Worm (Caenorhabditis elegans) whole organism, L1 larva: ENCODE measurements around the gene C33H5.1.
A peak's percentile ranks its signal among the peaks of the same experiment; 100 is the strongest.

Source experiments
- C04F5.9 ChIP-seq: sonication (generic microtip); optimal IDR thresholded peaks from 2 replicates; lab custom pipeline; 2016; ENCODE audit warnings: missing genetic modification characterization, missing compliant biosample characterization
- C16A3.4 ChIP-seq: fragments of 150-350 bp; optimal IDR thresholded peaks from 2 replicates; lab custom pipeline; 2014; ENCODE audit warnings: missing biosample characterization, missing genetic modification characterization
- C34B4.2 ChIP-seq: sonication (generic microtip); optimal IDR thresholded peaks from 2 replicates; lab custom pipeline; 2017; ENCODE audit warnings: mild to moderate bottlenecking, missing genetic modification characterization, missing compliant biosample characterization
- F16B12.6 ChIP-seq: fragments of 150-350 bp; optimal IDR thresholded peaks from 2 replicates; lab custom pipeline; 2014; ENCODE audit warnings: missing biosample characterization, missing genetic modification characterization
- Y116A8C.19 ChIP-seq: sonication (generic microtip); optimal IDR thresholded peaks from 2 replicates; lab custom pipeline; 2016; ENCODE audit warnings: missing compliant biosample characterization, missing genetic modification characterization, borderline replicate concordance
- ama-1 ChIP-seq: fragments of 150-350 bp; optimal IDR thresholded peaks from 2 replicates; lab custom pipeline; 2014
- blmp-1 ChIP-seq: fragments of 150-350 bp; optimal IDR thresholded peaks from 2 replicates; lab custom pipeline; 2014; ENCODE audit warnings: missing biosample characterization, missing genetic modification characterization
- ceh-63 ChIP-seq: fragments of 200-800 bp; sonication (Bioruptor generic); optimal IDR thresholded peaks from 2 replicates; lab custom pipeline; 2018; ENCODE audit warnings: mild to moderate bottlenecking, missing genetic modification characterization, missing compliant biosample characterization
- ceh-88 ChIP-seq: fragments of 200-800 bp; sonication (Bioruptor generic); IDR thresholded peaks from 2 replicates; pipeline ENCODE4 v1.3.6; 2022; ENCODE audit warnings: missing genetic modification characterization, missing compliant biosample characterization
- ceh-90 ChIP-seq: sonication (generic microtip); optimal IDR thresholded peaks from 2 replicates; lab custom pipeline; 2016; ENCODE audit warnings: missing genetic modification characterization, missing compliant biosample characterization
- dpl-1 ChIP-seq, 3 experiments: fragments of 150-350 bp in 2 of 3; sonication (generic microtip) in 1 of 3; optimal IDR thresholded peaks; 2 replicates each; lab custom pipeline; 2014 to 2017; ENCODE audit warnings: missing biosample characterization in 3 of 3, missing genetic modification characterization in 3 of 3, missing genetic modification reagents in 3 of 3
- efl-1 ChIP-seq, 4 experiments: fragments of 150-350 bp; optimal IDR thresholded peaks in 3 of 4; peaks in 1 of 4; 1 replicate in 1 of 4; 2 replicates in 3 of 4; lab custom pipeline; 2014; ENCODE audit warnings: missing biosample characterization in 2 of 4, missing genetic modification characterization in 2 of 4, missing genetic modification reagents in 2 of 4
- efl-3 ChIP-seq: fragments of 200-800 bp; sonication (Bioruptor generic); optimal IDR thresholded peaks from 2 replicates; lab custom pipeline; 2018; ENCODE audit warnings: mild to moderate bottlenecking, missing genetic modification characterization, missing compliant biosample characterization
- egl-27 ChIP-seq, 2 experiments: fragments of 150-350 bp in 1 of 2; sonication (generic microtip); optimal IDR thresholded peaks; 3 replicates each; lab custom pipeline; 2017 to 2018; ENCODE audit warnings: missing biosample characterization in 2 of 2, missing genetic modification characterization in 2 of 2, missing genetic modification reagents in 2 of 2
- elt-3 ChIP-seq, 6 experiments: fragments of 150-350 bp in 1 of 6; sonication (generic microtip); optimal IDR thresholded peaks; 2 replicates each; lab custom pipeline; 2017 to 2018; ENCODE audit warnings: missing biosample characterization in 6 of 6, missing genetic modification characterization in 6 of 6, inconsistent platforms in 1 of 6
- fkh-10 ChIP-seq: sonication (generic microtip); optimal IDR thresholded peaks from 2 replicates; lab custom pipeline; 2017; ENCODE audit warnings: missing biosample characterization, missing genetic modification reagents, missing genetic modification characterization
- fkh-4 ChIP-seq: sonication (generic microtip); optimal IDR thresholded peaks from 2 replicates; lab custom pipeline; 2016; ENCODE audit warnings: missing compliant biosample characterization, missing genetic modification characterization, borderline replicate concordance
- fos-1 ChIP-seq: fragments of 150-350 bp; optimal IDR thresholded peaks from 2 replicates; lab custom pipeline; 2014; ENCODE audit warnings: missing biosample characterization, missing genetic modification characterization
- grh-1 ChIP-seq: fragments of 200-800 bp; sonication (Bioruptor generic); IDR thresholded peaks from 2 replicates; pipeline ENCODE4 v1.3.6; 2022; ENCODE audit warnings: missing genetic modification reagents, missing genetic modification characterization, missing compliant biosample characterization
- hpl-2 ChIP-seq: fragments of 150-350 bp; optimal IDR thresholded peaks from 2 replicates; lab custom pipeline; 2014; ENCODE audit warnings: missing biosample characterization, missing genetic modification reagents, missing genetic modification characterization
- irx-1 ChIP-seq: sonication (generic microtip); optimal IDR thresholded peaks from 2 replicates; lab custom pipeline; 2016; ENCODE audit warnings: missing genetic modification characterization, missing compliant biosample characterization
- lin-13 ChIP-seq: fragments of 150-350 bp; optimal IDR thresholded peaks from 2 replicates; lab custom pipeline; 2014; ENCODE audit warnings: missing biosample characterization, missing genetic modification reagents, missing genetic modification characterization
- lin-14 ChIP-seq: fragments of 200-800 bp; sonication (Bioruptor generic); optimal IDR thresholded peaks from 2 replicates; lab custom pipeline; 2018; ENCODE audit warnings: mild to moderate bottlenecking, missing genetic modification characterization, moderate library complexity, missing compliant biosample characterization
- lin-15B ChIP-seq: fragments of 150-350 bp; sonication (generic microtip); optimal IDR thresholded peaks from 3 replicates; lab custom pipeline; 2014; ENCODE audit warnings: missing biosample characterization, missing genetic modification characterization
- lin-35 ChIP-seq, 2 experiments: fragments of 150-350 bp; optimal IDR thresholded peaks; 2 replicates each; lab custom pipeline; 2014; ENCODE audit warnings: missing biosample characterization in 2 of 2, missing genetic modification characterization in 2 of 2, missing genetic modification reagents in 2 of 2
- lsy-2 ChIP-seq, 2 experiments: fragments of 150-350 bp; optimal IDR thresholded peaks; 2 replicates each; lab custom pipeline; 2014; ENCODE audit warnings: missing biosample characterization in 2 of 2, missing genetic modification characterization in 2 of 2
- mdl-1 ChIP-seq, 2 experiments: fragments of 150-350 bp; optimal IDR thresholded peaks; 2 replicates each; lab custom pipeline; 2014 to 2017; ENCODE audit warnings: missing biosample characterization in 2 of 2, missing genetic modification characterization in 2 of 2, inconsistent platforms in 1 of 2
- mef-2 ChIP-seq: fragments of 150-350 bp; optimal IDR thresholded peaks from 2 replicates; lab custom pipeline; 2014; ENCODE audit warnings: missing biosample characterization, missing genetic modification characterization
- mep-1 ChIP-seq: fragments of 150-350 bp; optimal IDR thresholded peaks from 2 replicates; lab custom pipeline; 2014; ENCODE audit warnings: missing biosample characterization, missing genetic modification characterization
- nhr-11 ChIP-seq: fragments of 150-350 bp; optimal IDR thresholded peaks from 2 replicates; lab custom pipeline; 2014; ENCODE audit warnings: missing biosample characterization, missing genetic modification characterization
- nhr-47 ChIP-seq: sonication (generic microtip); optimal IDR thresholded peaks from 2 replicates; lab custom pipeline; 2016; ENCODE audit warnings: mild to moderate bottlenecking, missing genetic modification characterization, moderate library complexity, missing compliant biosample characterization
- nhr-76 ChIP-seq: sonication (generic microtip); optimal IDR thresholded peaks from 2 replicates; lab custom pipeline; 2017; ENCODE audit warnings: missing biosample characterization, missing genetic modification characterization
- nhr-84 ChIP-seq: sonication (generic microtip); optimal IDR thresholded peaks from 2 replicates; lab custom pipeline; 2017; ENCODE audit warnings: missing biosample characterization, missing genetic modification characterization
- nhr-85 ChIP-seq: sonication (generic microtip); peaks from one replicate; lab custom pipeline; 2016; ENCODE audit warnings: missing genetic modification characterization, inconsistent platforms, missing compliant biosample characterization
- nhr-90 ChIP-seq: sonication (generic microtip); optimal IDR thresholded peaks from 2 replicates; lab custom pipeline; 2016; ENCODE audit warnings: mild to moderate bottlenecking, missing genetic modification characterization, missing compliant biosample characterization; ENCODE audit not compliant: poor library complexity
- pag-3 ChIP-seq: sonication (generic microtip); optimal IDR thresholded peaks from 2 replicates; lab custom pipeline; 2017; ENCODE audit warnings: missing genetic modification characterization, mild to moderate bottlenecking, missing compliant biosample characterization, antibody characterized with exemption, borderline replicate concordance; ENCODE audit not compliant: insufficient read depth
- pqm-1 ChIP-seq: sonication (generic microtip); optimal IDR thresholded peaks from 3 replicates; lab custom pipeline; 2017; ENCODE audit warnings: missing biosample characterization, missing genetic modification characterization
- rnt-1 ChIP-seq: sonication (generic microtip); optimal IDR thresholded peaks from 2 replicates; lab custom pipeline; 2016; ENCODE audit warnings: mild to moderate bottlenecking, missing genetic modification characterization, moderate library complexity, missing compliant biosample characterization
- snu-23 ChIP-seq: sonication (generic microtip); optimal IDR thresholded peaks from 2 replicates; lab custom pipeline; 2016; ENCODE audit warnings: missing genetic modification characterization, missing compliant biosample characterization
- sptf-1 ChIP-seq: fragments of 150-350 bp; optimal IDR thresholded peaks from 2 replicates; lab custom pipeline; 2014; ENCODE audit warnings: missing biosample characterization, missing genetic modification characterization
- swsn-7 ChIP-seq: sonication (generic microtip); optimal IDR thresholded peaks from 2 replicates; lab custom pipeline; 2016; ENCODE audit warnings: missing genetic modification characterization, missing compliant biosample characterization
- tbx-2 ChIP-seq: sonication (generic microtip); optimal IDR thresholded peaks from 2 replicates; lab custom pipeline; 2016; ENCODE audit warnings: missing genetic modification characterization, missing compliant biosample characterization
- tlp-1 ChIP-seq: fragments of 150-350 bp; optimal IDR thresholded peaks from 2 replicates; lab custom pipeline; 2014; ENCODE audit warnings: missing biosample characterization, missing genetic modification characterization
- unc-86 ChIP-seq: sonication (generic microtip); optimal IDR thresholded peaks from 2 replicates; lab custom pipeline; 2016; ENCODE audit warnings: missing genetic modification characterization, missing compliant biosample characterization
- unc-98 ChIP-seq: fragments of 200-800 bp; sonication (Bioruptor generic); IDR thresholded peaks from 2 replicates; pipeline ENCODE4 v1.3.6; 2022; ENCODE audit warnings: missing genetic modification characterization, missing compliant biosample characterization
- vab-15 ChIP-seq: sonication (generic microtip); optimal IDR thresholded peaks from 2 replicates; lab custom pipeline; 2017; ENCODE audit warnings: missing genotype, mild to moderate bottlenecking, missing genetic modification characterization, missing compliant biosample characterization
- xbp-1 ChIP-seq: sonication (generic microtip); optimal IDR thresholded peaks from 2 replicates; lab custom pipeline; 2016; ENCODE audit warnings: missing genetic modification characterization, missing compliant biosample characterization
- ztf-4 ChIP-seq: fragments of 150-350 bp; optimal IDR thresholded peaks from 2 replicates; lab custom pipeline; 2014; ENCODE audit warnings: missing biosample characterization, missing genetic modification characterization

C33H5.1 gene

DNA sequence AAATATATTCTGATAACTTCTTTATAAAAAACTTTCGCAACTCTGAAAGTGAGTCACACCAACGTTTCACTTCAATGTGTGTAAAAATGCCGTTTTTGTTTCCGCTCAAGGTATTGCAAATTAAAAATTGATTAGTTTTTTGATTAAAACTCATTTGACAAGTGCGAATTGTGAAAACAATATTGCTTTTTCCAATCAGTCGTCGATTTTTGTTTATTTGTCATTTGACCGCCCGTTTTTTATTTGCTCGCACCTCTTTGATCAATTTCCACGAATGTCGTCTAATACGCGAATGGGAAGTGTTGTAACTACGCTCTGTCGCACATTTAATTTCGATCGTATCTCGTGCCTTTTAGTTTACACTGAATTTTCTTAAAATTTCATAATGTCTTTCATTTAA is 21.4 kb downstream of the C33H5.1 start, which contains the start of gene mvb-12 (continued):
- TF ChIP-seq lin-14 (GFP tag; lab: Kevin White, UChicago), result peak; percentile 77
- TF ChIP-seq unc-98 (GFP tag; lab: Robert Waterston, UW), result no peak
- no peak for TF ChIP-seq rnt-1 (tag; lab: Kevin White, UChicago)
- no peak for TF ChIP-seq F16B12.6 (tag; lab: Kevin White, UChicago)
- no peak for TF ChIP-seq nhr-76
- TF ChIP-seq tlp-1 (tag; lab: Kevin White, UChicago), result no peak
- no peak for TF ChIP-seq ztf-4 (tag; lab: Kevin White, UChicago)
- TF ChIP-seq pag-3 (tag; lab: Kevin White, UChicago), result no peak
- TF ChIP-seq fkh-4 (tag; lab: Kevin White, UChicago), result no peak
- TF ChIP-seq lin-15B (tag; lab: Kevin White, UChicago), result peak; percentile 5
- no peak for TF ChIP-seq tbx-2 (tag; lab: Kevin White, UChicago)
- no peak for TF ChIP-seq ama-1 (lab: Kevin White, UChicago)
- TF ChIP-seq, all 84 proteins: peak for 15

DNA sequence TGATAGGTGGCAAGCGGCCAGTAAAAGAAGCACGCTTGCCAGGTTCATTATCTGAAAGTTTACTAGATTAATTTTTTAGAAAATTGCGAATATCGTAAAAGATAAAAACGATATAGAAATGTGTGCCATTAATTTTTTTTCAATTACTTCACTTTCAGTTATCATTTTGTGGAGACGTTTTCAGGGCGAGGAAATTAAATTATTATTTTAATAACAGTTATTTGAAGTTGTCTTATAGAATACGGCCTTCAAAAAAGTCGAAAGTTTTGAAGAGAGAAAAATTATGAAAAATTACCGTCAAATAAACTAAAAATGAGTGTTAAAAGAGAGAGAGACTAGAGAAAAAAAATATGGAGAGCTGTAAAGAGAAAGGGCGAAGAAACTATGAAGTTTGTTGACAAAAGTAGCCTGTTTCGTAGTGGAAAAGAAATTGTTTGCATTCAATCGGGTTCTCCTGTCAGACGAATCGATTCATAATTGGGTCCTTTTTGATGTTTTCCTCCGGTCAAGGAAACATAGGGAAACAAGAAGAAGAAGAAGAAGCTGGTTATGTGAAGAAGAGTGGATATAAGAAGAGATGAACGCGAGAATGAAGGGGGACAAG is 26.0 kb downstream of the C33H5.1 start, which contains the start of gene erp-44.2:
erp-44.2 (minus strand) TSS at position 51 of the 604 bp plus-strand sequence.
- TF ChIP-seq Y116A8C.19 (tag; lab: Kevin White, UChicago), result no peak
- TF ChIP-seq dpl-1 (GFP tag; optimal IDR thresholded peaks at IDR 0.05; lab: Kevin White, UChicago), result no peak
- TF ChIP-seq C34B4.2, result no peak
- no peak for TF ChIP-seq lsy-2 (tag; optimal IDR thresholded peaks at IDR 0.05; lab: Kevin White, UChicago)
- no peak for TF ChIP-seq lin-13
- TF ChIP-seq sptf-1 (tag; lab: Kevin White, UChicago), result no peak
- TF ChIP-seq pqm-1 (tag; lab: Kevin White, UChicago), result no peak
- no peak for TF ChIP-seq fkh-10 (GFP tag; lab: Kevin White, UChicago)
- no peak for TF ChIP-seq vab-15 (tag; lab: Kevin White, UChicago)
- no peak for TF ChIP-seq tbx-2 (tag; lab: Kevin White, UChicago)
- no peak for TF ChIP-seq hpl-2 (GFP tag; lab: Kevin White, UChicago)
- no peak for TF ChIP-seq C04F5.9 (tag; lab: Kevin White, UChicago)
- TF ChIP-seq ceh-90 (tag; lab: Kevin White, UChicago), result no peak
- TF ChIP-seq ama-1 (lab: Kevin White, UChicago), result no peak
- TF ChIP-seq efl-3, result no peak

DNA sequence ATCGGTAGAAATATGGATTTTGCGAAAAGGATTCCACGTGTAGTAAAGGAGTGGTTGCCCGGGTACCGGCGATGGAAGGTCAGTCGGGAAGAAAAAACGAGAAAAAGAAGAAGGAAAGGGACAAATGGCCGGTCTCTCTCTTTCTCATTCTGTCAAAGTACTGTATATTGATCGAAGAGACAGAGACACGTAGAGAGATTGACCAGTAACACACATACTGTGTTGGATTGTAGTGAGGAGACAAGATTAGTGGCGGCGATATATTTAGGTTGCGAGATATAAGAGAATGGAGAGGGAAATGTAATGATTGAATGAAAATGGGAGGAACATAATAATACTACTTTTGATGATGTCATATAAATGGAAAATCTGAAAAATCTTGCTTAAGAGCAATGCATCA is 27.3 kb downstream of the C33H5.1 start:
- peak; percentile 66 for TF ChIP-seq nhr-85 (tag; lab: Kevin White, UChicago)
- TF ChIP-seq C16A3.4 (tag; lab: Kevin White, UChicago), result peak; percentile 0
- no peak for TF ChIP-seq nhr-47
- TF ChIP-seq nhr-90 (tag; lab: Kevin White, UChicago), result peak; percentile 27
- no peak for TF ChIP-seq ceh-63 (GFP tag; lab: Kevin White, UChicago)
- TF ChIP-seq unc-86 (tag; lab: Kevin White, UChicago), result no peak
- peak in 1 of 2 experiments; percentile 1 for TF ChIP-seq efl-1 (optimal IDR thresholded peaks at IDR 0.05; lab: Kevin White, UChicago)
- TF ChIP-seq efl-1 (GFP tag; optimal IDR thresholded peaks at IDR 0.05 in 1 of 2; lab: Kevin White, UChicago), result peak in 1 of 2 experiments; percentile 85
- TF ChIP-seq fos-1 (tag; lab: Kevin White, UChicago), result no peak
- peak; percentile 27; the same call in 1 of the 2 replicates for TF ChIP-seq grh-1 (GFP tag; lab: Robert Waterston, UW)
- no peak for TF ChIP-seq F16B12.6 (tag; lab: Kevin White, UChicago)
- peak in 1 of 2 experiments; percentile 27 for TF ChIP-seq lin-35 (GFP tag; optimal IDR thresholded peaks at IDR 0.05; lab: Kevin White, UChicago)
- no peak for TF ChIP-seq tlp-1 (tag; lab: Kevin White, UChicago)
- TF ChIP-seq snu-23 (GFP tag; lab: Kevin White, UChicago), result peak; percentile 57
- no peak for TF ChIP-seq irx-1 (tag; lab: Kevin White, UChicago)
- TF ChIP-seq vab-15 (tag; lab: Kevin White, UChicago), result no peak
- no peak for TF ChIP-seq pag-3 (tag; lab: Kevin White, UChicago)
- peak; percentile 7 to 69 for TF ChIP-seq lsy-2 (tag; optimal IDR thresholded peaks at IDR 0.05; lab: Kevin White, UChicago)
- TF ChIP-seq mep-1 (tag; lab: Kevin White, UChicago), result peak; percentile 76
- peak; percentile 54 for TF ChIP-seq lin-14 (GFP tag; lab: Kevin White, UChicago)
- TF ChIP-seq elt-3 (tag; optimal IDR thresholded peaks at IDR 0.05; lab: Kevin White, UChicago), result peak in 2 of 6 experiments; percentile 11 to 65
- no peak for TF ChIP-seq mdl-1 (tag; optimal IDR thresholded peaks at IDR 0.05; lab: Kevin White, UChicago)
- no peak for TF ChIP-seq nhr-84 (tag; lab: Kevin White, UChicago)
- no peak for TF ChIP-seq xbp-1 (tag; lab: Kevin White, UChicago)
- no peak for TF ChIP-seq nhr-11 (tag; lab: Kevin White, UChicago)
- peak; percentile 92 for TF ChIP-seq blmp-1 (tag; lab: Kevin White, UChicago)
- TF ChIP-seq egl-27 (tag; optimal IDR thresholded peaks at IDR 0.05; lab: Kevin White, UChicago), result no peak
- no peak for TF ChIP-seq mef-2 (tag; lab: Kevin White, UChicago)
- TF ChIP-seq swsn-7 (tag; lab: Kevin White, UChicago), result no peak
- no peak for TF ChIP-seq ceh-88 (GFP tag; lab: Robert Waterston, UW)
